Worm (Caenorhabditis elegans) whole organism, late embryonic: Measurements from ENCODE around the gene zip-1.

Experiments
- C08G9.2 ChIP-seq: sonication (generic microtip); optimal IDR thresholded peaks from 2 replicates; lab custom pipeline; 2016; ENCODE audit warnings: mild to moderate bottlenecking, missing genetic modification characterization, moderate library complexity, missing compliant biosample characterization
- C38D4.7 ChIP-seq: fragments of 200-800 bp; sonication (Bioruptor generic); optimal IDR thresholded peaks from 2 replicates; lab custom pipeline; 2018; ENCODE audit warnings: mild to moderate bottlenecking, missing genetic modification characterization, moderate library complexity, missing compliant biosample characterization
- K02D7.2 ChIP-seq: sonication (generic microtip); optimal IDR thresholded peaks from 2 replicates; lab custom pipeline; 2017; ENCODE audit warnings: mild to moderate bottlenecking, missing genetic modification characterization, missing compliant biosample characterization
- ahr-1 ChIP-seq: sonication (generic microtip); optimal IDR thresholded peaks from 2 replicates; lab custom pipeline; 2016; ENCODE audit warnings: missing genetic modification characterization, missing compliant biosample characterization
- ceh-24 ChIP-seq: sonication (generic microtip); optimal IDR thresholded peaks from 2 replicates; lab custom pipeline; 2016; ENCODE audit warnings: mild to moderate bottlenecking, missing genetic modification characterization, missing compliant biosample characterization
- ceh-31 ChIP-seq: sonication (generic microtip); optimal IDR thresholded peaks from 2 replicates; lab custom pipeline; 2016; ENCODE audit warnings: missing genetic modification characterization, missing compliant biosample characterization
- ceh-45 ChIP-seq: fragments of 200-800 bp; sonication (Bioruptor generic); IDR thresholded peaks from 2 replicates; pipeline ENCODE4 v1.3.6; 2022; ENCODE audit warnings: missing genetic modification reagents, missing genetic modification characterization, missing compliant biosample characterization
- ceh-48 ChIP-seq: sonication (generic microtip); optimal IDR thresholded peaks from 2 replicates; lab custom pipeline; 2016; ENCODE audit warnings: missing genetic modification characterization, inconsistent platforms, missing compliant biosample characterization
- ceh-9 ChIP-seq: sonication (generic microtip); optimal IDR thresholded peaks from 2 replicates; lab custom pipeline; 2016; ENCODE audit warnings: mild to moderate bottlenecking, missing genetic modification characterization, inconsistent platforms, missing compliant biosample characterization
- che-1 ChIP-seq: sonication (generic microtip); optimal IDR thresholded peaks from 2 replicates; lab custom pipeline; 2016; ENCODE audit warnings: mild to moderate bottlenecking, missing genetic modification characterization, missing compliant biosample characterization
- elt-2 ChIP-seq: sonication (generic microtip); optimal IDR thresholded peaks from 2 replicates; lab custom pipeline; 2016; ENCODE audit warnings: missing genetic modification reagents, missing genetic modification characterization, missing compliant biosample characterization
- elt-4 ChIP-seq: sonication (generic microtip); optimal IDR thresholded peaks from 2 replicates; lab custom pipeline; 2016; ENCODE audit warnings: missing genetic modification characterization, missing compliant biosample characterization
- eyg-1 ChIP-seq: sonication (generic microtip); optimal IDR thresholded peaks from 2 replicates; lab custom pipeline; 2016; ENCODE audit warnings: missing genotype, missing genetic modification characterization, missing compliant biosample characterization
- fkh-10 ChIP-seq: fragments of 150-350 bp; optimal IDR thresholded peaks from 2 replicates; lab custom pipeline; 2014; ENCODE audit warnings: missing biosample characterization, missing genetic modification reagents, missing genetic modification characterization
- fkh-6 ChIP-seq: sonication (generic microtip); optimal IDR thresholded peaks from 2 replicates; lab custom pipeline; 2016; ENCODE audit warnings: missing genetic modification characterization, missing compliant biosample characterization
- hlh-13 ChIP-seq: fragments of 200-800 bp; sonication (Bioruptor generic); optimal IDR thresholded peaks from 2 replicates; lab custom pipeline; 2018; ENCODE audit warnings: mild to moderate bottlenecking, missing genetic modification characterization, missing compliant biosample characterization
- hlh-30 ChIP-seq: sonication (generic microtip); optimal IDR thresholded peaks from 2 replicates; lab custom pipeline; 2017; ENCODE audit warnings: antibody characterized with exemption, missing genetic modification characterization, missing compliant biosample characterization; ENCODE audit not compliant: insufficient read depth
- hlh-8 ChIP-seq: sonication (generic microtip); optimal IDR thresholded peaks from 2 replicates; lab custom pipeline; 2016; ENCODE audit warnings: missing genotype, missing genetic modification characterization, missing compliant biosample characterization
- madf-2 ChIP-seq: sonication (generic microtip); optimal IDR thresholded peaks from 2 replicates; lab custom pipeline; 2017; ENCODE audit warnings: missing genetic modification characterization, missing compliant biosample characterization
- mec-3 ChIP-seq: sonication (generic microtip); optimal IDR thresholded peaks from 2 replicates; lab custom pipeline; 2016; ENCODE audit warnings: borderline replicate concordance, missing genetic modification characterization, missing compliant biosample characterization
- nhr-11 ChIP-seq: fragments of 150-350 bp; optimal IDR thresholded peaks from 2 replicates; lab custom pipeline; 2014; ENCODE audit warnings: missing biosample characterization, missing genetic modification characterization
- npax-4 ChIP-seq: sonication (generic microtip); optimal IDR thresholded peaks from 2 replicates; lab custom pipeline; 2016; ENCODE audit warnings: missing genetic modification characterization, missing compliant biosample characterization
- pat-9 ChIP-seq: fragments of 200-800 bp; sonication (Bioruptor generic); optimal IDR thresholded peaks from 2 replicates; lab custom pipeline; 2018; ENCODE audit warnings: mild to moderate bottlenecking, missing genetic modification characterization, moderate library complexity, missing compliant biosample characterization
- pha-2 ChIP-seq: sonication (generic microtip); optimal IDR thresholded peaks from 2 replicates; lab custom pipeline; 2017; ENCODE audit warnings: mild to moderate bottlenecking, missing genetic modification characterization, missing compliant biosample characterization
- pha-4 ChIP-seq: fragments of 150-350 bp; optimal IDR thresholded peaks from 2 replicates; lab custom pipeline; 2018; ENCODE audit warnings: missing biosample characterization, missing genetic modification reagents, missing genetic modification characterization
- pros-1 ChIP-seq: fragments of 150-350 bp; optimal IDR thresholded peaks from 2 replicates; lab custom pipeline; 2014; ENCODE audit warnings: missing biosample characterization, missing genetic modification reagents, missing genetic modification characterization
- rnt-1 ChIP-seq: sonication (generic microtip); optimal IDR thresholded peaks from 2 replicates; lab custom pipeline; 2016; ENCODE audit warnings: missing genetic modification characterization, missing compliant biosample characterization
- sox-2 ChIP-seq: fragments of 200-800 bp; sonication (Bioruptor generic); IDR thresholded peaks from 2 replicates; pipeline ENCODE4 v1.3.6; 2022; ENCODE audit warnings: missing genetic modification reagents, missing genetic modification characterization, missing compliant biosample characterization
- sox-4 ChIP-seq: sonication (generic microtip); optimal IDR thresholded peaks from 2 replicates; lab custom pipeline; 2017; ENCODE audit warnings: mild to moderate bottlenecking, missing genetic modification characterization, inconsistent platforms, missing compliant biosample characterization
- tbx-2 ChIP-seq: sonication (generic microtip); optimal IDR thresholded peaks from 2 replicates; lab custom pipeline; 2016; ENCODE audit warnings: missing genetic modification characterization, missing compliant biosample characterization
- tbx-7 ChIP-seq: sonication (generic microtip); optimal IDR thresholded peaks from 2 replicates; lab custom pipeline; 2016; ENCODE audit warnings: missing genotype, missing genetic modification characterization, missing compliant biosample characterization
- ttx-3 ChIP-seq: sonication (generic microtip); optimal IDR thresholded peaks from 2 replicates; lab custom pipeline; 2016; ENCODE audit warnings: missing genetic modification reagents, missing genetic modification characterization, missing compliant biosample characterization
- unc-42 ChIP-seq: sonication (generic microtip); optimal IDR thresholded peaks from 2 replicates; lab custom pipeline; 2016; ENCODE audit warnings: missing genotype, missing genetic modification characterization, missing compliant biosample characterization
- zip-5 ChIP-seq: sonication (generic microtip); optimal IDR thresholded peaks from 2 replicates; lab custom pipeline; 2016; ENCODE audit warnings: missing genetic modification characterization, missing compliant biosample characterization
- ztf-16 ChIP-seq: sonication (generic microtip); optimal IDR thresholded peaks from 2 replicates; lab custom pipeline; 2017; ENCODE audit warnings: missing genetic modification characterization, missing compliant biosample characterization

The zip-1 gene

ce11 chrIII:12307475-12307874 is 26.1 kb upstream of the zip-1 start, which contains the start of gene pqn-92:
pqn-92 (plus strand) TSS chrIII:12307781.
- TF ChIP-seq hlh-13 (GFP tag; lab: Kevin White, UChicago) (no peak), tbx-2 (tag; lab: Kevin White, UChicago) (no peak), hlh-8 (tag; lab: Kevin White, UChicago) (no peak), eyg-1 (tag; lab: Kevin White, UChicago) (no peak), mec-3 (tag; lab: Kevin White, UChicago) (no peak), ceh-24 (tag; lab: Kevin White, UChicago) (no peak), sox-4 (tag; lab: Kevin White, UChicago) (no peak), che-1 (no peak), ceh-9 (no peak), ceh-48 (no peak), fkh-10 (GFP tag; lab: Kevin White, UChicago) (no peak), pat-9 (no peak), ceh-31 (tag; lab: Kevin White, UChicago) (no peak)

- TF ChIP-seq pros-1 (tag; lab: Kevin White, UChicago) (no peak), rnt-1 (tag; lab: Kevin White, UChicago) (no peak), unc-42 (tag; lab: Kevin White, UChicago) (no peak), ceh-24 (tag; lab: Kevin White, UChicago) (no peak), fkh-6 (tag; lab: Kevin White, UChicago) (no peak), ceh-48 (no peak), nhr-11 (tag; lab: Kevin White, UChicago) (no peak)
Observed at ce11 chrIII:12312886-12313285, 20.7 kb upstream of the zip-1 start, which contains the start of gene Y75B8A.39. Y75B8A.39 (plus strand) TSS chrIII:12313186.

ce11 chrIII:12315179-12315578 is 18.4 kb upstream of the zip-1 start, which contains the start of gene Y75B8A.37:
Y75B8A.37 (plus strand) TSS chrIII:12315479.
- TF ChIP-seq sox-2 (GFP tag; lab: Robert Waterston, UW) (no peak), zip-5 (tag; lab: Kevin White, UChicago) (no peak), C08G9.2 (tag; lab: Kevin White, UChicago) (no peak), ttx-3 (tag; lab: Kevin White, UChicago) (no peak), ceh-45 (GFP tag; lab: Robert Waterston, UW) (no peak), pha-4 (tag; lab: Kevin White, UChicago) (no peak), ceh-24 (tag; lab: Kevin White, UChicago) (no peak), pha-2 (tag; lab: Kevin White, UChicago) (no peak), K02D7.2 (tag; lab: Kevin White, UChicago) (no peak)

ce11 chrIII:12317492-12317891 is 16.1 kb upstream of the zip-1 start:
- TF ChIP-seq rnt-1 (tag; lab: Kevin White, UChicago) (no peak), elt-2 (peak; percentile 40), pat-9 (no peak), pha-2 (tag; lab: Kevin White, UChicago) (no peak), hlh-13 (GFP tag; lab: Kevin White, UChicago) (no peak), zip-5 (tag; lab: Kevin White, UChicago) (no peak), C38D4.7 (no peak), ahr-1 (tag; lab: Kevin White, UChicago) (no peak), pha-4 (tag; lab: Kevin White, UChicago) (no peak)

ce11 chrIII:12318794-12319193 is 14.8 kb upstream of the zip-1 start, which contains the start of gene Y75B8A.28:
Y75B8A.28 (plus strand) TSS chrIII:12319089.
- TF ChIP-seq elt-2 (peak; percentile 85), madf-2 (tag; lab: Kevin White, UChicago) (no peak)
- TF ChIP-seq, all 69 proteins: peak for 1

ce11 chrIII:12325284-12325683 is 8.3 kb upstream of the zip-1 start:
- TF ChIP-seq madf-2 (tag; lab: Kevin White, UChicago) (no peak), elt-2 (peak; percentile 88), C38D4.7 (no peak), hlh-30 (no peak), elt-4 (tag; lab: Kevin White, UChicago) (no peak), npax-4 (no peak), tbx-7 (tag; lab: Kevin White, UChicago) (no peak), ztf-16 (tag; lab: Kevin White, UChicago) (no peak), hlh-8 (tag; lab: Kevin White, UChicago) (no peak)
